Worm (Caenorhabditis elegans) whole organism, L3 larva: ENCODE results near the gene phf-30.

Experiments
- R02D3.7 ChIP-seq: fragments of 150-350 bp; optimal IDR thresholded peaks from 2 replicates; lab custom pipeline; 2014; ENCODE audit warnings: missing biosample characterization, missing genetic modification characterization
- ZK546.5 ChIP-seq: sonication (generic microtip); optimal IDR thresholded peaks from 2 replicates; lab custom pipeline; 2017; ENCODE audit warnings: missing biosample characterization, missing genetic modification characterization
- aly-2 ChIP-seq: fragments of 150-350 bp; optimal IDR thresholded peaks from 2 replicates; lab custom pipeline; 2014; ENCODE audit warnings: missing biosample characterization, missing genetic modification characterization
- ama-1 ChIP-seq: fragments of 150-350 bp; optimal IDR thresholded peaks from 2 replicates; lab custom pipeline; 2018
- ceh-16 ChIP-seq: sonication (generic microtip); optimal IDR thresholded peaks from 2 replicates; lab custom pipeline; 2017; ENCODE audit warnings: missing biosample characterization, missing genetic modification characterization
- ceh-28 ChIP-seq: fragments of 150-350 bp; optimal IDR thresholded peaks from 2 replicates; lab custom pipeline; 2014; ENCODE audit warnings: missing biosample characterization, missing genetic modification reagents, missing genetic modification characterization
- ceh-82 ChIP-seq: fragments of 150-350 bp; optimal IDR thresholded peaks from 2 replicates; lab custom pipeline; 2014; ENCODE audit warnings: missing biosample characterization, missing genetic modification characterization
- daf-12 ChIP-seq: fragments of 150-350 bp; optimal IDR thresholded peaks from 2 replicates; lab custom pipeline; 2014; ENCODE audit warnings: missing biosample characterization, missing genetic modification reagents, missing genetic modification characterization
- egl-27 ChIP-seq: sonication (generic microtip); optimal IDR thresholded peaks from 4 replicates; lab custom pipeline; 2017; ENCODE audit warnings: missing biosample characterization, missing genetic modification reagents, missing genetic modification characterization
- egl-5 ChIP-seq: fragments of 150-350 bp; optimal IDR thresholded peaks from 2 replicates; lab custom pipeline; 2017; ENCODE audit warnings: missing biosample characterization, missing genetic modification reagents, missing genetic modification characterization, inconsistent platforms
- elt-1 ChIP-seq: fragments of 150-350 bp; optimal IDR thresholded peaks from 2 replicates; lab custom pipeline; 2014; ENCODE audit warnings: missing biosample characterization, missing genetic modification characterization
- elt-2 ChIP-seq: sonication (generic microtip); optimal IDR thresholded peaks from 2 replicates; lab custom pipeline; 2016; ENCODE audit warnings: missing genetic modification reagents, mild to moderate bottlenecking, missing genetic modification characterization, missing compliant biosample characterization
- elt-3 ChIP-seq, 3 experiments: fragments of 150-350 bp in 1 of 3; sonication (generic microtip) in 2 of 3; optimal IDR thresholded peaks; 2 replicates in 2 of 3; 4 replicates in 1 of 3; lab custom pipeline; 2014 to 2017; ENCODE audit warnings: missing biosample characterization in 3 of 3, missing genetic modification characterization in 3 of 3
- eor-1 ChIP-seq, 2 experiments: fragments of 150-350 bp; optimal IDR thresholded peaks; 2 replicates each; lab custom pipeline; 2014 to 2018; ENCODE audit warnings: missing biosample characterization in 2 of 2, missing genetic modification characterization in 2 of 2
- fkh-10 ChIP-seq: sonication (generic microtip); optimal IDR thresholded peaks from 2 replicates; lab custom pipeline; 2017; ENCODE audit warnings: missing biosample characterization, missing genetic modification reagents, missing genetic modification characterization
- hmg-11 ChIP-seq: sonication (generic microtip); optimal IDR thresholded peaks from 2 replicates; lab custom pipeline; 2016; ENCODE audit warnings: missing genetic modification characterization, missing compliant biosample characterization
- lin-15B ChIP-seq: fragments of 150-350 bp; optimal IDR thresholded peaks from 2 replicates; lab custom pipeline; 2014; ENCODE audit warnings: missing biosample characterization, missing genetic modification characterization
- lsy-12 ChIP-seq: sonication (generic microtip); optimal IDR thresholded peaks from 2 replicates; lab custom pipeline; 2016; ENCODE audit warnings: mild to moderate bottlenecking, missing genetic modification characterization, missing compliant biosample characterization
- mdl-1 ChIP-seq: fragments of 150-350 bp; optimal IDR thresholded peaks from 2 replicates; lab custom pipeline; 2014; ENCODE audit warnings: missing biosample characterization, missing genetic modification characterization
- mml-1 ChIP-seq: fragments of 150-350 bp; sonication (generic microtip); optimal IDR thresholded peaks from 3 replicates; lab custom pipeline; 2014; ENCODE audit warnings: missing biosample characterization, missing genetic modification characterization
- nfya-1 ChIP-seq: sonication (generic microtip); optimal IDR thresholded peaks from 2 replicates; lab custom pipeline; 2017; ENCODE audit warnings: missing genetic modification characterization, mild to moderate bottlenecking, missing compliant biosample characterization, antibody characterized with exemption, moderate library complexity; ENCODE audit not compliant: insufficient read depth
- nhr-12 ChIP-seq: fragments of 150-350 bp; optimal IDR thresholded peaks from 2 replicates; lab custom pipeline; 2014; ENCODE audit warnings: missing biosample characterization, missing genetic modification characterization
- nhr-23 ChIP-seq: fragments of 150-350 bp; optimal IDR thresholded peaks from 2 replicates; lab custom pipeline; 2014; ENCODE audit warnings: missing biosample characterization, missing genetic modification reagents, missing genetic modification characterization
- nhr-237 ChIP-seq: fragments of 150-350 bp; optimal IDR thresholded peaks from 2 replicates; lab custom pipeline; 2014; ENCODE audit warnings: missing biosample characterization, missing genetic modification characterization
- nhr-25 ChIP-seq: sonication (generic microtip); optimal IDR thresholded peaks from 2 replicates; lab custom pipeline; 2017; ENCODE audit warnings: missing biosample characterization, missing genetic modification characterization
- nhr-43 ChIP-seq: sonication (generic microtip); optimal IDR thresholded peaks from 2 replicates; lab custom pipeline; 2016; ENCODE audit warnings: mild to moderate bottlenecking, missing genetic modification characterization, missing compliant biosample characterization; ENCODE audit not compliant: poor library complexity, severe bottlenecking
- nhr-67 ChIP-seq: fragments of 150-350 bp; optimal IDR thresholded peaks from 2 replicates; lab custom pipeline; 2014; ENCODE audit warnings: missing biosample characterization, missing genetic modification characterization
- nhr-76 ChIP-seq: fragments of 150-350 bp; sonication (generic microtip); optimal IDR thresholded peaks from 5 replicates; lab custom pipeline; 2014; ENCODE audit warnings: missing biosample characterization, missing genetic modification characterization
- nhr-77 ChIP-seq: fragments of 150-350 bp; optimal IDR thresholded peaks from 2 replicates; lab custom pipeline; 2014; ENCODE audit warnings: missing biosample characterization, missing genetic modification characterization
- pha-4 ChIP-seq: fragments of 150-350 bp; optimal IDR thresholded peaks from 2 replicates; lab custom pipeline; 2014; ENCODE audit warnings: missing biosample characterization, missing genetic modification reagents, missing genetic modification characterization
- pqm-1 ChIP-seq: fragments of 150-350 bp; optimal IDR thresholded peaks from 2 replicates; lab custom pipeline; 2017; ENCODE audit warnings: missing biosample characterization, missing genetic modification characterization, inconsistent platforms
- sea-2 ChIP-seq: fragments of 150-350 bp; sonication (generic microtip); optimal IDR thresholded peaks from 4 replicates; lab custom pipeline; 2014; ENCODE audit warnings: missing biosample characterization, missing genetic modification reagents, missing genetic modification characterization
- skn-1 ChIP-seq: fragments of 150-350 bp; optimal IDR thresholded peaks from 2 replicates; lab custom pipeline; 2014; ENCODE audit warnings: missing biosample characterization, missing genetic modification characterization
- snpc-4 ChIP-seq: fragments of 150-350 bp; optimal IDR thresholded peaks from 2 replicates; lab custom pipeline; 2014; ENCODE audit warnings: missing biosample characterization, missing genetic modification characterization
- tbx-2 ChIP-seq: sonication (generic microtip); optimal IDR thresholded peaks from 2 replicates; lab custom pipeline; 2016; ENCODE audit warnings: mild to moderate bottlenecking, missing genetic modification characterization, missing compliant biosample characterization
- unc-62 ChIP-seq: fragments of 150-350 bp; sonication (generic microtip); optimal IDR thresholded peaks from 4 replicates; lab custom pipeline; 2014; ENCODE audit warnings: missing biosample characterization, missing genetic modification reagents, missing genetic modification characterization
- zag-1 ChIP-seq: fragments of 150-350 bp; optimal IDR thresholded peaks from 2 replicates; lab custom pipeline; 2014; ENCODE audit warnings: missing biosample characterization, missing genetic modification characterization
- ztf-11 ChIP-seq: fragments of 150-350 bp; optimal IDR thresholded peaks from 2 replicates; lab custom pipeline; 2014; ENCODE audit warnings: missing biosample characterization, missing genetic modification characterization

phf-30 gene

DNA sequence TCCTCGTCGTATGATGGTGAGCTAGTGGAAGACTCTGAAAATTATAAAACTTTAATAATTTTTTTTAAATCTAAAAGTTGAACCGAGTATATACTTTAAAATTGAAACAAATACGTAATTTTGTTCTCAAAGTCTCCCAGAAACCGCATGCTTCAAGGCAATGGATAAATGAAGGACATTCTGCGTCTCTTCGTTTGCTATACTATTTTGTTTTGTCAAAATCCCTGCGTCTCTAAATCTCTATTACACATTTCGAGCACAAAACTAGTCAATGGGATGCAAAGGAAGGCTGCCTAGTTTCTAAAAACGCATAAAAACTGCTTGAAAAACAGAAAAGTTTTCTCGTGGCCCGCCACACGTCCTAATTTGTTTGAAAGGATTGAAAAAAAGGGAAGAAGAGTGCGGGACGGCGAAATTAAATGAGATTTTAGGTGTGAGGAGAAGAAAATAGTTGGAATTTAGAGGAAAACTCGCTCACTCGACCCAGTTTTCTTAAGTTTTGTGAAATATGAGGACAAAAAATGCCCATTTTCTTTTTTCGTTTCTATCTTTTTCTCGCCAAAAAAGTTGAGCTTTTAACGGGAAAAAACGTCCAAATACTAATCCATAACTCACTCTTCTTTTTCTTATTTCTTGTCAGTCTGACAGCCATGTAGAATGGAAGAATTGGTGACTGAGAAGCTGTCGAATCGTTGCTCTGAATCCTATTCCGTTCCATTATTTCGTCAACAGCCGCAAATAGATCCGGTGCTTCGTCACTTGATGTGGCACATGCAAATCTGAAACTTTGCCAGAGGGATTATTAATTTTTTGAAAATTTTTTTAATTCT is 40.0 kb upstream of the phf-30 start:
- TF ChIP-seq hmg-11 (tag; lab: Kevin White, UChicago) (peak; percentile 54), lsy-12 (tag; lab: Kevin White, UChicago) (no peak), egl-5 (tag; lab: Kevin White, UChicago) (peak; percentile 54), tbx-2 (no peak), nfya-1 (peak; percentile 44)

DNA sequence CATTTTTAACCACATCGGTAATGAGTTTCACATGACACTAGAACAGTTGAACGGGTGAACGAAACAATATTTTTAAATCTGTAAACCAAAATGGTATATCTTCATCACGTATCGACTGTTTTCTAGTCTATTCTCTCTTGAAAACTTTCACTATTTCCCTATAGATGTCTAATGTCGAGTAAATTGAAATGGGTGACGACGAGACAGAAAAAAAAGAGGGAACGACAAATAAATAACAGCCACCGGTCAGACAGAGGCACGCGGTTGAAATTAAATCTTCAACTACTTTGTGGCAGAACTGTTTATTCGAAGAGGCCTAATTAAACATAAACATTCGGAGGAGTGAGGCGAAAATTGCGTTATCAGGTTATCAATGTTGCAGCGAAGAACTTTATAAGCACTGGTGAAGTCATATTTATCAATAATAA is 34.4 kb upstream of the phf-30 start:
- TF ChIP-seq pqm-1 (tag; lab: Kevin White, UChicago) = peak; percentile 50
- TF ChIP-seq elt-2 (tag; lab: Kevin White, UChicago) = peak; percentile 83
- TF ChIP-seq elt-1 (tag; lab: Kevin White, UChicago) = no peak
- peak; percentile 1 for TF ChIP-seq nhr-23 (tag; lab: Kevin White, UChicago)
- TF ChIP-seq fkh-10 (GFP tag; lab: Kevin White, UChicago) = no peak
- peak; percentile 23 for TF ChIP-seq nhr-25 (tag; lab: Kevin White, UChicago)
- TF ChIP-seq nhr-76 (tag; lab: Kevin White, UChicago) = no peak
- TF ChIP-seq pha-4 (tag; lab: Kevin White, UChicago) = peak; percentile 69

DNA sequence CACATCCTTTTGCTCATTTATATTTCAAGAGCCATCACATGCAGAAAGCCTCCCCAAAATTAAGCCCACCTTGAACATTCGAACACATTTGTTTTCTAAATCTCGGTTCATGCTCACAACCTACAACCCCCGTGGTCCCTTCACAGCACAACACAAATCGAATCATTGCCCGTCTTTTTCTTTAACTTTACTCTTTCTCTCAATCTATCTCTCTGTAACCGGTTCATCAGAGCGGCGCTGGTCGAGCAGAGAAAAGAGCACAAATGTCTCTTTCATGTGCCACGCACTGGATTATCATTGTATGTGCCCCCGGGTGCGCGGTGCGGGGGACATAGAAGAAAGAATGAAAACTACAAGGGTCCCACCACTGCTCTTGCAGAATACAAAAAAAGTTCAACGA is 33.5 kb upstream of the phf-30 start:
- TF ChIP-seq pqm-1 (tag; lab: Kevin White, UChicago) (no peak), daf-12 (tag; lab: Kevin White, UChicago) (no peak), mdl-1 (no peak), fkh-10 (GFP tag; lab: Kevin White, UChicago) (peak; percentile 25)

DNA sequence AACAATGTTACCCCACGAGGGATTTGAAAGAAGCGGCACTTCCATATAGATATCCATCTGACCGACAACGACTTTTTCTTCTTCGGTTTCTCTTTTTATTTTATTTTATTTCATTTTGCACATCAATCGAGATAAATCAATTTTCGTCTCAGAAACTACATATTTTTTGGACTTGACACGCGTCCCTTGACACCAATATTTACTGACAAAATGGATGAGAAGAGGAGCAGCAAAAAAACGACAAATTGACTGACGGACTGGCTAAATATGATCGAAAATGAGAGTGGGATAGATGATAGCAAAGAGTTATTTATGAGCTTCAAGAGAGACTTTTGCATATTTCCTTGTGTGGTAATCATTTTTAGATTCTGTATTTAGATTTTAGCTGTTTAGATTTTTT is 31.5 kb upstream of the phf-30 start:
- peak; percentile 49 for TF ChIP-seq elt-1 (tag; lab: Kevin White, UChicago)
- no peak for TF ChIP-seq snpc-4 (tag; lab: Kevin White, UChicago)
- peak; percentile 12 for TF ChIP-seq unc-62 (GFP tag; lab: Kevin White, UChicago)
- TF ChIP-seq ama-1 (lab: Kevin White, UChicago) = no peak

DNA sequence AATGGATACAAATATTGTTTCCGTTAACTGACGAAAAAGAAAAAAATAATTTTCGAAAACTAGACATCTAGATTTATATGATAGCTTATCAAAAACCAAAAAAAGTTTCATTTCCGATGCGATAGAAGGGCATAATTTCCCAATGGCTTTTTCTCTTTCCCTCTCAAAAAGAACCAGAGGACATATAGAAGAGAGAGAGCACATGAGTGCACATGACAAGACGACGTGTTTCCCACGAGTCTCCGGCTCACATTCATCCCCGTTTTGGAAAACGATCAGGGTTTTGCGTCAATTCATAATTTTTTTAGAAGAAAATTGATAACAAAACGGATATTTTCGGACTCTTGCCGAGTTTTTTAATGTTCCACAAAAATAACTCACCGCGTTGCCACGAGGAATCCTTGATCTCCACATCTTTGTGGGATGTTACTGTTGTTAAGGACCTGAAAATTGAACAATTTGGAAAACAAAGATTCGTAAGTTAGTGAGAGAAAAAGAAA is 24.4 kb upstream of the phf-30 start, which contains the start of gene lmd-3:
TSS of gene lmd-3 (minus strand) at position 450 of the 500 bp plus-strand sequence.
- TF ChIP-seq fkh-10 (GFP tag; lab: Kevin White, UChicago) = no peak
- TF ChIP-seq eor-1 (tag; optimal IDR thresholded peaks at IDR 0.05; lab: Kevin White, UChicago) = no peak
- no peak for TF ChIP-seq elt-3 (tag; optimal IDR thresholded peaks at IDR 0.05; lab: Kevin White, UChicago)
- no peak for TF ChIP-seq nhr-43
- TF ChIP-seq lsy-12 (tag; lab: Kevin White, UChicago) = no peak

DNA sequence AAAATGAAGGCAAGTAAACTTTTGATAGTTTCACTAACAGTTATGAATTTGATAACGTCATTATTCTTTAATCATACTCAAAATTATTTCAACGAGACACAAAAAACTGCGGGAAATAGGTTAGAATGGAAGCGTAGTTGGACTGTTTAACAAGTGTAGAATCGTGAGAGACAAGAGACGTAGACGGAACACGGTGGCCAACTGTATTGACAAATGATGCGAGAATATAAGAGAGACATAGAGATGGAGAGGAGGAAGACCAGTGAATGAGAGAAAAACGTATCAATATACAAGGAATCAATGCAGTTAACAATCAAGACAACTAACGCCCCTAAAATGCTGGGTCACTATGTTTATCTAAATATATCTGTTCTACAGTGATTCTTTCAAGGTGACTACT is 23.2 kb upstream of the phf-30 start:
- no peak for TF ChIP-seq skn-1 (tag; lab: Kevin White, UChicago)
- no peak for TF ChIP-seq ama-1 (lab: Kevin White, UChicago)
- no peak for TF ChIP-seq sea-2
- no peak for TF ChIP-seq lsy-12 (tag; lab: Kevin White, UChicago)
- TF ChIP-seq unc-62 (GFP tag; lab: Kevin White, UChicago) = no peak
- no peak for TF ChIP-seq ceh-82 (tag; lab: Kevin White, UChicago)
- TF ChIP-seq R02D3.7 (tag; lab: Kevin White, UChicago) = no peak
- TF ChIP-seq hmg-11 (tag; lab: Kevin White, UChicago) = no peak
- no peak for TF ChIP-seq zag-1 (tag; lab: Kevin White, UChicago)
- no peak for TF ChIP-seq nhr-12 (tag; lab: Kevin White, UChicago)
- no peak for TF ChIP-seq mml-1 (tag; lab: Kevin White, UChicago)
- TF ChIP-seq mdl-1 = no peak
- peak; percentile 62 for TF ChIP-seq egl-27 (tag; lab: Kevin White, UChicago)
- peak; percentile 71 for TF ChIP-seq nhr-23 (tag; lab: Kevin White, UChicago)
- TF ChIP-seq lin-15B (tag; lab: Kevin White, UChicago) = no peak
- TF ChIP-seq pqm-1 (tag; lab: Kevin White, UChicago) = peak; percentile 60
- TF ChIP-seq nhr-237 (tag; lab: Kevin White, UChicago) = no peak
- TF ChIP-seq ceh-28 = peak; percentile 70
- no peak for TF ChIP-seq ztf-11 (tag; lab: Kevin White, UChicago)
- TF ChIP-seq nhr-25 (tag; lab: Kevin White, UChicago) = peak; percentile 52
- TF ChIP-seq ZK546.5 (tag; lab: Kevin White, UChicago) = no peak
- peak; percentile 97 for TF ChIP-seq pha-4 (tag; lab: Kevin White, UChicago)
- no peak for TF ChIP-seq nhr-77
- peak; percentile 62 for TF ChIP-seq elt-2 (tag; lab: Kevin White, UChicago)
- no peak for TF ChIP-seq aly-2 (tag; lab: Kevin White, UChicago)
- no peak for TF ChIP-seq nhr-76 (tag; lab: Kevin White, UChicago)
- TF ChIP-seq ceh-16 = no peak
- no peak for TF ChIP-seq nhr-67 (tag; lab: Kevin White, UChicago)
- peak; percentile 19 for TF ChIP-seq nhr-43
- TF ChIP-seq fkh-10 (GFP tag; lab: Kevin White, UChicago) = no peak
- TF ChIP-seq elt-3 (tag; optimal IDR thresholded peaks at IDR 0.05; lab: Kevin White, UChicago) = no peak
- TF ChIP-seq tbx-2 = no peak
